Fruit fly (Drosophila melanogaster) whole organism, prepupa: Measurements from ENCODE around the gene CG31792.
A peak's percentile ranks its signal among the peaks of the same experiment; 100 is the strongest.

Experiments used
- Blimp-1 ChIP-seq: fragments of 200-800 bp; sonication (Bioruptor generic); optimal IDR thresholded peaks from 3 replicates; lab custom pipeline; 2017; ENCODE audit warnings: missing biosample characterization, missing genetic modification characterization, mild to moderate bottlenecking, moderate library complexity, missing genetic modification reagents
- CG10631 ChIP-seq: fragments of 200-800 bp; sonication (Bioruptor generic); optimal IDR thresholded peaks from 2 replicates; lab custom pipeline; 2016; ENCODE audit warnings: missing biosample characterization, missing genetic modification characterization
- CG10669 ChIP-seq: fragments of 200-800 bp; sonication (Bioruptor generic); optimal IDR thresholded peaks from 3 replicates; lab custom pipeline; 2018; ENCODE audit warnings: missing biosample characterization, mild to moderate bottlenecking, missing genetic modification characterization, moderate library complexity
- CG11762 ChIP-seq: fragments of 200-800 bp; sonication (Bioruptor generic); optimal IDR thresholded peaks from 3 replicates; lab custom pipeline; 2016; ENCODE audit warnings: missing biosample characterization, missing genetic modification characterization; ENCODE audit not compliant: insufficient read depth
- CG15336 ChIP-seq: fragments of 200-800 bp; sonication (Bioruptor generic); IDR thresholded peaks from 2 replicates; pipeline ENCODE4 v1.3.6; 2022; ENCODE audit warnings: missing biosample characterization, missing genetic modification characterization
- CG1621 ChIP-seq: fragments of 200-800 bp; sonication (Bioruptor generic); optimal IDR thresholded peaks from 3 replicates; lab custom pipeline; 2018; ENCODE audit warnings: missing biosample characterization, mild to moderate bottlenecking, missing genetic modification characterization
- CG16779 ChIP-seq: fragments of 200-800 bp; sonication (Bioruptor generic); optimal IDR thresholded peaks from 3 replicates; lab custom pipeline; 2017; ENCODE audit warnings: missing biosample characterization, mild to moderate bottlenecking, missing genetic modification characterization
- CG3032 ChIP-seq: fragments of 200-800 bp; optimal IDR thresholded peaks from 2 replicates; lab custom pipeline; 2019; ENCODE audit warnings: missing biosample characterization, mild to moderate bottlenecking, missing genetic modification characterization, moderate library complexity
- CG31627 ChIP-seq: fragments of 200-800 bp; sonication (Bioruptor generic); optimal IDR thresholded peaks from 3 replicates; lab custom pipeline; 2016; ENCODE audit warnings: missing biosample characterization, missing genetic modification characterization
- CG3919 ChIP-seq: fragments of 200-800 bp; sonication (Bioruptor generic); optimal IDR thresholded peaks from 3 replicates; lab custom pipeline; 2016; ENCODE audit warnings: missing biosample characterization, missing genetic modification characterization
- CG4318 ChIP-seq: fragments of 200-800 bp; sonication (Bioruptor generic); optimal IDR thresholded peaks from 3 replicates; lab custom pipeline; 2017; ENCODE audit warnings: missing biosample characterization, mild to moderate bottlenecking, missing genetic modification characterization
- CG6163 ChIP-seq: fragments of 200-800 bp; sonication (Bioruptor generic); IDR thresholded peaks from 3 replicates; pipeline ENCODE4 v1.3.6; 2022; ENCODE audit warnings: missing biosample characterization, missing genetic modification characterization
- CG6792 ChIP-seq: fragments of 200-800 bp; sonication (Bioruptor generic); optimal IDR thresholded peaks from 3 replicates; lab custom pipeline; 2016; ENCODE audit warnings: missing biosample characterization, missing genetic modification characterization
- CG6854 ChIP-seq: fragments of 200-800 bp; sonication (Bioruptor generic); optimal IDR thresholded peaks from 2 replicates; lab custom pipeline; 2017; ENCODE audit warnings: missing biosample characterization, mild to moderate bottlenecking, missing genetic modification characterization
- CG7368 ChIP-seq: fragments of 200-800 bp; sonication (Bioruptor generic); optimal IDR thresholded peaks from 3 replicates; lab custom pipeline; 2016; ENCODE audit warnings: missing biosample characterization, missing genetic modification characterization
- CG8119 ChIP-seq: fragments of 200-800 bp; sonication (Bioruptor generic); IDR thresholded peaks from 3 replicates; pipeline ENCODE4 v1.3.6; 2022; ENCODE audit warnings: missing biosample characterization, missing genetic modification characterization
- CG8319 ChIP-seq: fragments of 200-800 bp; sonication (Bioruptor generic); optimal IDR thresholded peaks from 3 replicates; lab custom pipeline; 2016; ENCODE audit warnings: missing biosample characterization, missing genetic modification characterization
- CG9139 ChIP-seq: fragments of 200-800 bp; sonication (Bioruptor generic); optimal IDR thresholded peaks from 3 replicates; lab custom pipeline; 2017; ENCODE audit warnings: missing biosample characterization, mild to moderate bottlenecking, missing genetic modification characterization
- Eip75B ChIP-seq: fragments of 200-800 bp; sonication (Bioruptor generic); optimal IDR thresholded peaks from 3 replicates; lab custom pipeline; 2016; ENCODE audit warnings: missing biosample characterization, missing genetic modification characterization
- Eip78C ChIP-seq: fragments of 200-800 bp; sonication (Bioruptor generic); peaks from one replicate; lab custom pipeline; 2016; ENCODE audit warnings: missing biosample characterization, missing genetic modification characterization
- Eip93F ChIP-seq: fragments of 200-800 bp; sonication (Bioruptor generic); optimal IDR thresholded peaks from 2 replicates; lab custom pipeline; 2016; ENCODE audit warnings: missing biosample characterization, mild to moderate bottlenecking, missing genetic modification characterization
- Ets21C ChIP-seq: fragments of 200-800 bp; sonication (Bioruptor generic); optimal IDR thresholded peaks from 3 replicates; lab custom pipeline; 2016; ENCODE audit warnings: missing biosample characterization, missing genetic modification characterization
- Ets96B ChIP-seq: fragments of 200-800 bp; optimal IDR thresholded peaks from 2 replicates; lab custom pipeline; 2019; ENCODE audit warnings: missing biosample characterization, mild to moderate bottlenecking, missing genetic modification characterization, moderate library complexity
- Hr38 ChIP-seq: sonication (Bioruptor generic); optimal IDR thresholded peaks from 2 replicates; lab custom pipeline; 2016; ENCODE audit warnings: missing biosample characterization, missing genetic modification characterization
- Hr39 ChIP-seq: fragments of 200-800 bp; sonication (Bioruptor generic); optimal IDR thresholded peaks from 2 replicates; lab custom pipeline; 2016; ENCODE audit warnings: missing biosample characterization, missing genetic modification characterization
- Hr4 ChIP-seq: fragments of 200-800 bp; sonication (Bioruptor generic); optimal IDR thresholded peaks from 3 replicates; lab custom pipeline; 2016; ENCODE audit warnings: missing biosample characterization, missing genetic modification characterization
- Met ChIP-seq: fragments of 200-800 bp; sonication (Bioruptor generic); optimal IDR thresholded peaks from 3 replicates; lab custom pipeline; 2016; ENCODE audit warnings: missing biosample characterization, missing genetic modification characterization
- Smox ChIP-seq: fragments of 200-800 bp; sonication (Bioruptor generic); optimal IDR thresholded peaks from 3 replicates; lab custom pipeline; 2016; ENCODE audit warnings: missing biosample characterization, missing genetic modification characterization
- Sox102F ChIP-seq: fragments of 200-800 bp; sonication (Bioruptor generic); optimal IDR thresholded peaks from 2 replicates; lab custom pipeline; 2016; ENCODE audit warnings: missing biosample characterization, mild to moderate bottlenecking, missing genetic modification characterization
- Sox14 ChIP-seq: fragments of 200-800 bp; sonication (Bioruptor generic); optimal IDR thresholded peaks from 3 replicates; lab custom pipeline; 2016; ENCODE audit warnings: missing biosample characterization, missing genetic modification characterization
- Sox15 ChIP-seq: fragments of 200-800 bp; sonication (Bioruptor generic); optimal IDR thresholded peaks from 3 replicates; lab custom pipeline; 2016; ENCODE audit warnings: missing biosample characterization, missing genetic modification characterization
- achi ChIP-seq: fragments of 200-800 bp; sonication (Bioruptor generic); optimal IDR thresholded peaks from 3 replicates; lab custom pipeline; 2016; ENCODE audit warnings: missing biosample characterization, missing genetic modification characterization
- acj6 ChIP-seq: fragments of 200-800 bp; sonication (Bioruptor generic); optimal IDR thresholded peaks from 3 replicates; lab custom pipeline; 2016; ENCODE audit warnings: missing biosample characterization, missing genetic modification characterization
- cyc ChIP-seq: fragments of 200-800 bp; sonication (Bioruptor generic); optimal IDR thresholded peaks from 3 replicates; lab custom pipeline; 2016; ENCODE audit warnings: missing biosample characterization, missing genetic modification characterization
- esn ChIP-seq: fragments of 200-800 bp; sonication (Bioruptor generic); optimal IDR thresholded peaks from 2 replicates; lab custom pipeline; 2016; ENCODE audit warnings: missing biosample characterization, mild to moderate bottlenecking, missing genetic modification characterization, moderate library complexity
- fd59A ChIP-seq: fragments of 200-800 bp; sonication (Bioruptor generic); optimal IDR thresholded peaks from 2 replicates; lab custom pipeline; 2017; ENCODE audit warnings: missing biosample characterization, mild to moderate bottlenecking, missing genetic modification characterization, missing genetic modification reagents
- fd85E ChIP-seq: fragments of 200-800 bp; sonication (Bioruptor generic); optimal IDR thresholded peaks from 3 replicates; lab custom pipeline; 2016; ENCODE audit warnings: missing biosample characterization, missing genetic modification characterization
- fkh ChIP-seq: fragments of 200-800 bp; sonication (Bioruptor generic); optimal IDR thresholded peaks from 3 replicates; lab custom pipeline; 2017; ENCODE audit warnings: missing biosample characterization, mild to moderate bottlenecking, missing genetic modification characterization, moderate library complexity
- lz ChIP-seq: fragments of 200-800 bp; sonication (Bioruptor generic); optimal IDR thresholded peaks from 3 replicates; lab custom pipeline; 2016; ENCODE audit warnings: missing biosample characterization, missing genetic modification characterization
- pdm3 ChIP-seq: fragments of 200-800 bp; sonication (Bioruptor generic); optimal IDR thresholded peaks from 3 replicates; lab custom pipeline; 2016; ENCODE audit warnings: missing biosample characterization, missing genetic modification characterization
- salr ChIP-seq, 2 experiments: fragments of 200-800 bp; sonication (Bioruptor generic); optimal IDR thresholded peaks; 3 replicates each; lab custom pipeline; 2016 to 2018; ENCODE audit warnings: missing biosample characterization in 2 of 2, missing genetic modification characterization in 2 of 2, mild to moderate bottlenecking in 1 of 2
- svp ChIP-seq: fragments of 200-800 bp; sonication (Bioruptor generic); peaks from one replicate; lab custom pipeline; 2016; ENCODE audit warnings: missing biosample characterization, missing genetic modification characterization
- topi ChIP-seq: fragments of 200-800 bp; sonication (Bioruptor generic); optimal IDR thresholded peaks from 3 replicates; lab custom pipeline; 2016; ENCODE audit warnings: missing biosample characterization, missing genetic modification characterization
- vri ChIP-seq: fragments of 200-800 bp; sonication (Bioruptor generic); optimal IDR thresholded peaks from 3 replicates; lab custom pipeline; 2016; ENCODE audit warnings: missing biosample characterization, mild to moderate bottlenecking, missing genetic modification characterization

The CG31792 gene

DNA sequence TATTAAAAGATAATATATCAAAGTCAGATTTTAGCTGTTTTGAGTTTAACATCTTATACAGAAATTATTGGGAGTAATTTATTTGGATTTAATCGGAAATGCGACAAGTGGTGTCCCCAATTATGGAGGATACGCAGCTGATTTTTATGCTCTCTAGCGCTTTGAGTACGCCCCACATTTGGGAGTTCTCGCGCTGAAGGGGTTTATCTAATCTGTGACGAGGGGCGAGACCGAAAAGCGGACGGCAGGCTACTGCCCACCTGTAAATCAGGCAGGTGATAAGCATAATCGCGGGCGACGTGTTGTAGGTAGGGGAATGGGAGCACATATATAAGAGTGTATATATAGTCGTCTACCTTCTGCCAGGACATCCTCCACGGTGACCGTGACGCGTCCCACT is 29.4 kb upstream of the CG31792 start:
- TF ChIP-seq Hr4 (no peak), fkh (GFP tag; lab: Kevin White, UChicago) (no peak), CG6163 (GFP tag; lab: Robert Waterston, UW) (no peak), Hr38 (no peak), Smox (GFP tag; lab: Kevin White, UChicago) (no peak), CG1621 (tag; lab: Kevin White, UChicago) (no peak), vri (GFP tag; lab: Kevin White, UChicago) (peak; percentile 1), CG10669 (GFP tag; lab: Kevin White, UChicago) (no peak)

dm6 chr2L:18968370-18969105 is 28.7 kb upstream of the CG31792 start, which contains the start of the genes Nak and Tango6:
TSS of gene Nak (minus strand) at chr2L:18968744.
TSS of gene Tango6 (plus strand) at chr2L:18969028.
- TF ChIP-seq lz: peak; percentile 27
- peak; percentile 7 for TF ChIP-seq cyc
- peak; percentile 47 for TF ChIP-seq CG3032
- TF ChIP-seq CG6792 (GFP tag; lab: Kevin White, UChicago): peak; percentile 8
- peak; percentile 28 for TF ChIP-seq Smox (GFP tag; lab: Kevin White, UChicago)
- TF ChIP-seq pdm3 (GFP tag; lab: Kevin White, UChicago): peak; percentile 38
- TF ChIP-seq Hr39 (GFP tag; lab: Kevin White, UChicago): peak; percentile 46
- peak; percentile 44 for TF ChIP-seq Met
- TF ChIP-seq Hr4: peak; percentile 31
- peak; percentile 47 for TF ChIP-seq topi
- peak; percentile 25; the same call in 1 of the 2 replicates for TF ChIP-seq CG15336 (GFP tag; lab: Robert Waterston, UW)
- TF ChIP-seq Sox14 (GFP tag; lab: Kevin White, UChicago): peak; percentile 72
- no peak for TF ChIP-seq CG9139
- TF ChIP-seq CG31627 (GFP tag; lab: Kevin White, UChicago): peak; percentile 58
- peak; percentile 11 for TF ChIP-seq Blimp-1 (GFP tag; lab: Kevin White, UChicago)
- peak; percentile 55 for TF ChIP-seq esn (GFP tag; lab: Kevin White, UChicago)
- peak; percentile 38 for TF ChIP-seq CG6854 (GFP tag; lab: Kevin White, UChicago)
- no peak for TF ChIP-seq CG10631 (GFP tag; lab: Kevin White, UChicago)
- no peak for TF ChIP-seq CG11762 (GFP tag; lab: Kevin White, UChicago)
- peak; percentile 24 for TF ChIP-seq CG3919
- TF ChIP-seq Eip78C (GFP tag; lab: Kevin White, UChicago): peak; percentile 71
- TF ChIP-seq svp (GFP tag; lab: Kevin White, UChicago): peak; percentile 65
- peak; percentile 55 for TF ChIP-seq achi
- peak; percentile 36 for TF ChIP-seq Eip75B (GFP tag; lab: Kevin White, UChicago)
- peak; percentile 8 for TF ChIP-seq Ets96B (tag; lab: Kevin White, UChicago)
- TF ChIP-seq Ets21C: peak; percentile 46
- no peak for TF ChIP-seq CG16779 (tag; lab: Kevin White, UChicago)
- peak; percentile 86 for TF ChIP-seq fkh (GFP tag; lab: Kevin White, UChicago)
- TF ChIP-seq vri (GFP tag; lab: Kevin White, UChicago): peak; percentile 40
- no peak for TF ChIP-seq CG7368 (GFP tag; lab: Kevin White, UChicago)
- no peak for TF ChIP-seq Sox102F (GFP tag; lab: Kevin White, UChicago)
- no peak for TF ChIP-seq Hr38

DNA sequence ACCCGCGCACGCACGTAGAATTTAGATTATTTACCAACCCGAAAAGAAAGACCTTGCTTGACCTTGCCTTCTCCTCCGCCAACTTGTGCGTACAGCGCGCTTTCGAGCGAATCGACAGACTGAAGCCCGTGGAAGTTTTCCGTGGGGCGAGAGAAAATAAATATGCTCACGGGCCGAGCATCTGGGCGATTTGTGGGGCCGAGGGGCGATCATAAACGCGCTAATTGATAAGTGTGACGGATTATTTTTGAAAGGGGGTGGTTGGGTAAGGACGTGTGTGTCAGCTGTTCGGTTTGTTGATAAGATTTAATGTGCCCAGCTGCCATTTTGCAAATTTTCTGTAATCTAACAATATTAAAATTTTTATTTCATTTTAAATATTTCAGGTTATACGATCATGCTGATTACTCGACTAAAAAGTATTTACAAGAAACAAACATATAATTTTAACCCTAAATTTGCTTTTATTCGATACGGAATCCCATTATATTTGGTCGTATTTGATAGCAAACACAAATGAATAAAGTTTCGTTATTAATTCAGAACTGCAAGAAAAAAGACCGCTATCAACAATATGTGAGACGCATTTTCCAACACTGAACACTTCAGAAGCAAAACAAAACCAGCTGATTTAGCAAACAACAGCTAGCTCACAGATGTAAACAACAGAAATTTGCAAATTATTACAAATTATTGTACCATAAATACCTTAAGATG is 23.0 kb upstream of the CG31792 start, which contains the start of the genes L2HGDH and CG10431:
L2HGDH (minus strand) TSS at position 386 of the 717 bp plus-strand sequence.
CG10431 (plus strand) TSS at position 648 of the 717 bp plus-strand sequence.
- no peak for TF ChIP-seq CG16779 (tag; lab: Kevin White, UChicago)
- TF ChIP-seq fd85E (GFP tag; lab: Kevin White, UChicago): peak; percentile 31
- TF ChIP-seq CG8319 (GFP tag; lab: Kevin White, UChicago): peak; percentile 58
- TF ChIP-seq CG4318 (GFP tag; lab: Kevin White, UChicago): no peak
- 0 out of 3 replicates have a peak, but pooled peaks have one; percentile 22 for TF ChIP-seq CG6163 (GFP tag; lab: Robert Waterston, UW)
- peak; percentile 77 for TF ChIP-seq esn (GFP tag; lab: Kevin White, UChicago)
- TF ChIP-seq Eip93F (GFP tag; lab: Kevin White, UChicago): peak; percentile 30
- peak; percentile 58 for TF ChIP-seq vri (GFP tag; lab: Kevin White, UChicago)
- TF ChIP-seq fd59A: peak; percentile 43
- TF ChIP-seq acj6 (GFP tag; lab: Kevin White, UChicago): peak; percentile 69
- peak; percentile 65 for TF ChIP-seq topi
- no peak for TF ChIP-seq salr (GFP tag; optimal IDR thresholded peaks at IDR 0.05; lab: Kevin White, UChicago)
- TF ChIP-seq CG10669 (GFP tag; lab: Kevin White, UChicago): peak; percentile 46
- TF ChIP-seq CG10631 (GFP tag; lab: Kevin White, UChicago): peak; percentile 83
- peak; percentile 29 for TF ChIP-seq Sox15 (GFP tag; lab: Kevin White, UChicago)
- peak; percentile 97 for TF ChIP-seq svp (GFP tag; lab: Kevin White, UChicago)
- TF ChIP-seq CG8119 (GFP tag; lab: Robert Waterston, UW): no peak
- TF ChIP-seq Hr39 (GFP tag; lab: Kevin White, UChicago): peak; percentile 34
- TF ChIP-seq Ets21C: peak; percentile 55
- peak; percentile 23 for TF ChIP-seq CG11762 (GFP tag; lab: Kevin White, UChicago)
- TF ChIP-seq Met: peak; percentile 70
- TF ChIP-seq CG7368 (GFP tag; lab: Kevin White, UChicago): peak; percentile 25
- no peak for TF ChIP-seq pdm3 (GFP tag; lab: Kevin White, UChicago)
